Fruit fly (Drosophila melanogaster): ENCODE measurements around the gene Lrr47.

DNA sequence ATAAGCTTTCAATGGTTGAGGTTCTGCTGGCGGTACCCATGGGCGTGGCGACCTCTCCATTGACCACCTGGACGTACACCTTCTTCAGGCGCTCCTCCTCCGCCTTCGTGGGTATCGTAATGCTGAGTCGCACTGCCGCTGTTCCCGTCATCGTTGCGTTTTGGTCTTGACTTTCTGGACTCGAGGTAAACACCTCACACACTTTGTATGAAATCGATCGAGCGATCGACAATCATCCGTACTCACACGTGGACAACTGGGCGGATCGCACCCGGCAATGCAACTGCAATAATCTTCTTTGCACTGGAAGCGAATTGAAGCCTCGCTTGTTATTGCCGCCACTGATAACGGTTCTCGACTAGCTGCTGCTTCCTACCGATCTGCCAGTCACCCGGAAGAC is 7.0 kb upstream of the Lrr47 start, which contains the start of gene CG7384:
- TF ChIP-seq CG7368 (GFP tag; optimal IDR thresholded peaks at IDR 0.05) (no peak), Ets21C (GFP tag; optimal IDR thresholded peaks at IDR 0.05) (no peak), CG34406 (GFP tag; optimal IDR thresholded peaks at IDR 0.05) (no peak), CG8632 (GFP tag; optimal IDR thresholded peaks at IDR 0.05) (no peak), CG9139 (GFP tag; optimal IDR thresholded peaks at IDR 0.05) (no peak), CG3032 (tag; optimal IDR thresholded peaks at IDR 0.05) (no peak), Sox102F (GFP tag; optimal IDR thresholded peaks at IDR 0.05) (no peak), salr (GFP tag; optimal IDR thresholded peaks at IDR 0.05) (no peak)
